Fruit fly (Drosophila melanogaster): Measurements from ENCODE around the gene Xrcc2.

DNA sequence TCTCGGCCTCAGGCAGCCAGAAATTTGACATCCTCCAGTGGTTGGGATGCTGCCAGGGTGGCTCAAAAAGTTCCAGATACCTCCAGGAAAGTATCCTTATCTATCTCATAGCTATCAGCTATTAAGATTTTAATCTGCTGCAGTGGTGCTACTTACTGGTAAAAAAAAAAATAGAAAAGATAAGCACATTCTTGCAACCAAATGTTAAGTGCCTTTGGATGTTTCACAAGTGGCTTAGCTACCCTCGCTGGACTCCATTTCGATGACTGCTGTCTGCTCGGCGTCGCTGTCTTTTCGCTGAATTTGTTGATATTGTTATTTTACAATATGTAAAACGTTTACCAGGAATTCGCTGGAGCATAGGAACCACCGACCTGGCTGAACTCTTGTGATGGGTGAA is 47.2 kb upstream of the Xrcc2 start:
- TF ChIP-seq ttk (optimal IDR thresholded peaks at IDR 0.05) (no peak), h (optimal IDR thresholded peaks at IDR 0.05) (no peak), insv (optimal IDR thresholded peaks at IDR 0.05) (no peak)
